Fruit fly (Drosophila melanogaster): ENCODE results near the gene zetaCOP.

dm6 chr3L:16638639-16639388 lies 34.5 kb downstream of the zetaCOP start:
- TF ChIP-seq psq (GFP tag; optimal IDR thresholded peaks at IDR 0.05) (peak; percentile 78), Hr78 (GFP tag; optimal IDR thresholded peaks at IDR 0.05) (no peak), CrebA (GFP tag; optimal IDR thresholded peaks at IDR 0.05; ENCODE audit: borderline replicate concordance) (no peak), Hr83 (GFP tag; optimal IDR thresholded peaks at IDR 0.05; ENCODE audit: poor library complexity, severe bottlenecking) (no peak), Sp1 (GFP tag; optimal IDR thresholded peaks at IDR 0.05) (peak; percentile 2), foxo (GFP tag; optimal IDR thresholded peaks at IDR 0.05) (peak in 1 of 2 experiments; percentile 31), Myc (optimal IDR thresholded peaks at IDR 0.05) (no peak), h (GFP tag; optimal IDR thresholded peaks at IDR 0.05) (peak; percentile 14), CG9705 (GFP tag; optimal IDR thresholded peaks at IDR 0.05) (no peak), Abd-B (GFP tag; optimal IDR thresholded peaks at IDR 0.05) (no peak), Dfd (GFP tag; optimal IDR thresholded peaks at IDR 0.05) (no peak)
